Worm (Caenorhabditis elegans) whole organism, young adult: ENCODE results near the gene nhr-115.

Source experiments
- B0035.1 ChIP-seq: sonication (generic microtip); optimal IDR thresholded peaks from 2 replicates; lab custom pipeline; 2016; ENCODE audit warnings: missing genetic modification characterization, mild to moderate bottlenecking, missing compliant biosample characterization, missing genotype, missing genetic modification reagents
- B0336.3 ChIP-seq: fragments of 200-800 bp; sonication (Bioruptor generic); IDR thresholded peaks from 2 replicates; pipeline ENCODE4 v1.3.6; 2022; ENCODE audit warnings: missing genetic modification characterization, missing compliant biosample characterization
- C06A6.2 ChIP-seq: fragments of 200-800 bp; sonication (Bioruptor generic); conservative IDR thresholded peaks from 2 replicates; pipeline ENCODE4 v1.3.6; 2022; ENCODE audit warnings: missing genetic modification characterization, missing compliant biosample characterization
- F33H1.4 ChIP-seq: fragments of 200-800 bp; sonication (Bioruptor generic); IDR thresholded peaks from 2 replicates; pipeline ENCODE4 v1.3.6; 2022; ENCODE audit warnings: missing genetic modification reagents, missing genetic modification characterization, missing compliant biosample characterization
- Y53F4B.3 ChIP-seq: fragments of 200-800 bp; sonication (Bioruptor generic); IDR thresholded peaks from 2 replicates; pipeline ENCODE4 v1.3.6; 2022; ENCODE audit warnings: missing genetic modification reagents, missing genetic modification characterization, missing compliant biosample characterization
- Y56A3A.18 ChIP-seq: fragments of 200-800 bp; sonication (Bioruptor generic); IDR thresholded peaks from 2 replicates; pipeline ENCODE4 v1.3.6; 2022; ENCODE audit warnings: missing genetic modification reagents, missing genetic modification characterization, missing compliant biosample characterization
- Y67H2A.10 ChIP-seq: fragments of 200-800 bp; sonication (Bioruptor generic); conservative IDR thresholded peaks from 2 replicates; pipeline ENCODE4 v1.3.6; 2022; ENCODE audit warnings: missing genetic modification reagents, missing genetic modification characterization, missing compliant biosample characterization
- Y79H2A.3 ChIP-seq: fragments of 200-800 bp; sonication (Bioruptor generic); conservative IDR thresholded peaks from 2 replicates; pipeline ENCODE4 v1.3.6; 2022; ENCODE audit warnings: missing genetic modification reagents, missing genetic modification characterization, missing compliant biosample characterization
- Y95B8A.8 ChIP-seq: fragments of 200-800 bp; sonication (Bioruptor generic); IDR thresholded peaks from 2 replicates; pipeline ENCODE4 v1.3.6; 2022; ENCODE audit warnings: missing genetic modification reagents, missing genetic modification characterization, missing compliant biosample characterization
- akir-1 ChIP-seq: fragments of 200-800 bp; sonication (Bioruptor generic); optimal IDR thresholded peaks from 2 replicates; lab custom pipeline; 2018; ENCODE audit warnings: mild to moderate bottlenecking, missing genetic modification characterization, moderate library complexity, missing compliant biosample characterization
- aptf-3 ChIP-seq: fragments of 200-800 bp; sonication (Bioruptor generic); IDR thresholded peaks from 2 replicates; pipeline ENCODE4 v1.3.6; 2022; ENCODE audit warnings: missing genetic modification characterization, missing compliant biosample characterization
- atf-7 ChIP-seq: sonication (generic microtip); optimal IDR thresholded peaks from 2 replicates; lab custom pipeline; 2017; ENCODE audit warnings: mild to moderate bottlenecking, missing genetic modification characterization, missing compliant biosample characterization
- attf-6 ChIP-seq: fragments of 200-800 bp; sonication (Bioruptor generic); IDR thresholded peaks from 2 replicates; pipeline ENCODE4 v1.3.6; 2022; ENCODE audit warnings: missing genetic modification reagents, missing genetic modification characterization, missing compliant biosample characterization
- bed-2 ChIP-seq: fragments of 200-800 bp; sonication (Bioruptor generic); IDR thresholded peaks from 2 replicates; pipeline ENCODE4 v1.3.6; 2022; ENCODE audit warnings: missing genetic modification reagents, missing genetic modification characterization, missing compliant biosample characterization
- cebp-1 ChIP-seq, 2 experiments: fragments of 200-800 bp in 1 of 2; sonication (Bioruptor generic) in 1 of 2; sonication (generic microtip) in 1 of 2; IDR thresholded peaks in 1 of 2; optimal IDR thresholded peaks in 1 of 2; 2 replicates each; pipeline versions ENCODE4 v1.3.6 to Lab custom; 2017 to 2022; ENCODE audit warnings: missing compliant biosample characterization in 2 of 2, missing genetic modification characterization in 2 of 2, mild to moderate bottlenecking in 1 of 2, missing genetic modification reagents in 1 of 2, moderate library complexity in 1 of 2
- ceh-91 ChIP-seq: fragments of 200-800 bp; sonication (Bioruptor generic); IDR thresholded peaks from 2 replicates; pipeline ENCODE4 v1.3.6; 2022; ENCODE audit warnings: missing genetic modification reagents, missing genetic modification characterization, missing compliant biosample characterization
- egl-44 ChIP-seq: fragments of 200-800 bp; sonication (Bioruptor generic); IDR thresholded peaks from 2 replicates; pipeline ENCODE4 v1.3.6; 2022; ENCODE audit warnings: missing genetic modification reagents, missing genetic modification characterization, missing compliant biosample characterization
- hlh-26 ChIP-seq: fragments of 200-800 bp; sonication (Bioruptor generic); conservative IDR thresholded peaks from 2 replicates; pipeline ENCODE4 v1.3.6; 2022; ENCODE audit warnings: missing genetic modification reagents, missing genetic modification characterization, missing compliant biosample characterization
- hmg-20 ChIP-seq: fragments of 200-800 bp; sonication (Bioruptor generic); IDR thresholded peaks from 2 replicates; pipeline ENCODE4 v1.3.6; 2022; ENCODE audit warnings: missing genetic modification reagents, missing genetic modification characterization, missing compliant biosample characterization
- hsf-1 ChIP-seq: fragments of 200-800 bp; sonication (Bioruptor generic); IDR thresholded peaks from 2 replicates; pipeline ENCODE4 v1.3.6; 2022; ENCODE audit warnings: missing genetic modification reagents, missing genetic modification characterization, missing compliant biosample characterization
- let-607 ChIP-seq, 2 experiments: fragments of 200-800 bp in 1 of 2; sonication (Bioruptor generic) in 1 of 2; sonication (generic microtip) in 1 of 2; optimal IDR thresholded peaks; 2 replicates each; lab custom pipeline; 2016 to 2018; ENCODE audit warnings: mild to moderate bottlenecking in 2 of 2, missing compliant biosample characterization in 2 of 2, missing genetic modification characterization in 2 of 2, moderate library complexity in 2 of 2, missing genotype in 1 of 2
- lin-26 ChIP-seq: fragments of 200-800 bp; sonication (Bioruptor generic); IDR thresholded peaks from 2 replicates; pipeline ENCODE4 v1.3.6; 2022; ENCODE audit warnings: missing genetic modification reagents, missing genetic modification characterization, missing compliant biosample characterization
- lsy-27 ChIP-seq: sonication (generic microtip); optimal IDR thresholded peaks from 2 replicates; lab custom pipeline; 2017; ENCODE audit warnings: missing genetic modification characterization, mild to moderate bottlenecking, missing compliant biosample characterization, antibody characterized with exemption, missing genotype, borderline replicate concordance; ENCODE audit not compliant: insufficient read depth
- madf-10 ChIP-seq: sonication (generic microtip); optimal IDR thresholded peaks from 2 replicates; lab custom pipeline; 2016; ENCODE audit warnings: mild to moderate bottlenecking, missing genetic modification characterization, missing compliant biosample characterization
- madf-6 ChIP-seq: fragments of 200-800 bp; sonication (Bioruptor generic); IDR thresholded peaks from 2 replicates; pipeline ENCODE4 v1.3.6; 2022; ENCODE audit warnings: missing genetic modification reagents, missing genetic modification characterization, missing compliant biosample characterization
- mcd-1 ChIP-seq: fragments of 200-800 bp; sonication (Bioruptor generic); IDR thresholded peaks from 2 replicates; pipeline ENCODE4 v1.3.6; 2022; ENCODE audit warnings: missing genetic modification reagents, missing genetic modification characterization, missing compliant biosample characterization
- nfya-1 ChIP-seq: sonication (generic microtip); optimal IDR thresholded peaks from 2 replicates; lab custom pipeline; 2017; ENCODE audit warnings: antibody characterized with exemption, missing compliant biosample characterization, missing genetic modification characterization, borderline replicate concordance; ENCODE audit not compliant: insufficient read depth
- nfyb-1 ChIP-seq: fragments of 200-800 bp; sonication (Bioruptor generic); IDR thresholded peaks from 2 replicates; pipeline ENCODE4 v1.3.6; 2022; ENCODE audit warnings: missing genetic modification reagents, missing genetic modification characterization, missing compliant biosample characterization
- nhr-80 ChIP-seq: sonication (generic microtip); optimal IDR thresholded peaks from 2 replicates; lab custom pipeline; 2016; ENCODE audit warnings: missing genetic modification characterization, missing compliant biosample characterization
- nhr-90 ChIP-seq: sonication (generic microtip); optimal IDR thresholded peaks from 2 replicates; lab custom pipeline; 2016; ENCODE audit warnings: missing genotype, mild to moderate bottlenecking, missing genetic modification characterization, missing compliant biosample characterization
- rec-8 ChIP-seq, 2 experiments: sonication (generic microtip); optimal IDR thresholded peaks; 2 replicates each; lab custom pipeline; 2016; ENCODE audit warnings: mild to moderate bottlenecking in 2 of 2, missing genetic modification characterization in 2 of 2, missing genetic modification reagents in 2 of 2, missing genotype in 2 of 2, missing biosample characterization in 1 of 2, missing compliant biosample characterization in 1 of 2, moderate library complexity in 1 of 2
- rpc-1 ChIP-seq, 2 experiments: fragments of 150-350 bp in 1 of 2; sonication (generic microtip) in 1 of 2; optimal IDR thresholded peaks; 2 replicates each; lab custom pipeline; 2014 to 2018; ENCODE audit warnings: missing biosample characterization in 1 of 2, missing genetic modification characterization in 1 of 2, missing genetic modification reagents in 1 of 2, missing genotype in 1 of 2
- sdz-38 ChIP-seq: sonication (generic microtip); optimal IDR thresholded peaks from 2 replicates; lab custom pipeline; 2016; ENCODE audit warnings: missing genotype, missing genetic modification characterization, missing compliant biosample characterization
- snpc-1.1 ChIP-seq: sonication (generic microtip); optimal IDR thresholded peaks from 2 replicates; lab custom pipeline; 2017; ENCODE audit warnings: missing genetic modification characterization, mild to moderate bottlenecking, missing compliant biosample characterization, antibody characterized with exemption, moderate library complexity, missing genotype, missing genetic modification reagents; ENCODE audit not compliant: insufficient read depth
- tbp1 ChIP-seq: fragments of 200-800 bp; sonication (Bioruptor generic); optimal IDR thresholded peaks from 2 replicates; lab custom pipeline; 2018; ENCODE audit warnings: mild to moderate bottlenecking, missing genetic modification characterization, missing compliant biosample characterization
- tlf-1 ChIP-seq: fragments of 200-800 bp; sonication (Bioruptor generic); optimal IDR thresholded peaks from 2 replicates; lab custom pipeline; 2018; ENCODE audit warnings: mild to moderate bottlenecking, missing genetic modification characterization, missing compliant biosample characterization
- unc-62 ChIP-seq: fragments of 150-350 bp; optimal IDR thresholded peaks from 2 replicates; lab custom pipeline; 2014; ENCODE audit warnings: missing biosample characterization, missing genetic modification reagents, missing genetic modification characterization
- zim-3 ChIP-seq: sonication (generic microtip); optimal IDR thresholded peaks from 2 replicates; lab custom pipeline; 2017; ENCODE audit warnings: mild to moderate bottlenecking, missing genetic modification characterization, moderate library complexity, missing compliant biosample characterization
- ztf-22 ChIP-seq: fragments of 200-800 bp; sonication (Bioruptor generic); optimal IDR thresholded peaks from 2 replicates; lab custom pipeline; 2018; ENCODE audit warnings: mild to moderate bottlenecking, missing genetic modification characterization, moderate library complexity, missing compliant biosample characterization
- ztf-28 ChIP-seq: fragments of 200-800 bp; sonication (Bioruptor generic); IDR thresholded peaks from 2 replicates; pipeline ENCODE4 v1.3.6; 2022; ENCODE audit warnings: missing genetic modification reagents, missing genetic modification characterization, missing compliant biosample characterization

The nhr-115 gene

ce11 chrV:2294577-2294976 is 2.2 kb downstream of the nhr-115 start, which contains the start of gene nhr-226:
TSS of gene nhr-226 (plus strand) at chrV:2294877.
- TF ChIP-seq nhr-80 (tag; lab: Kevin White, UChicago): peak; percentile 43
- no peak for TF ChIP-seq Y95B8A.8

- TF ChIP-seq F33H1.4 (GFP tag; lab: Robert Waterston, UW): no peak
- no peak for TF ChIP-seq B0336.3 (GFP tag; lab: Robert Waterston, UW)
- no peak for TF ChIP-seq ceh-91 (GFP tag; lab: Robert Waterston, UW)
- no peak for TF ChIP-seq madf-6 (GFP tag; lab: Robert Waterston, UW)
- no peak for TF ChIP-seq hlh-26 (GFP tag; lab: Robert Waterston, UW)
- no peak for TF ChIP-seq akir-1 (GFP tag; lab: Kevin White, UChicago)
- TF ChIP-seq hmg-20: no peak
- TF ChIP-seq, all 124 proteins: peak for 0
These were observed 8.6 kb downstream of the nhr-115 start, which contains the start of gene Y19D10B.8 for ce11 chrV:2300905-2301304. TSS of gene Y19D10B.8 (minus strand) at chrV:2301005.

DNA sequence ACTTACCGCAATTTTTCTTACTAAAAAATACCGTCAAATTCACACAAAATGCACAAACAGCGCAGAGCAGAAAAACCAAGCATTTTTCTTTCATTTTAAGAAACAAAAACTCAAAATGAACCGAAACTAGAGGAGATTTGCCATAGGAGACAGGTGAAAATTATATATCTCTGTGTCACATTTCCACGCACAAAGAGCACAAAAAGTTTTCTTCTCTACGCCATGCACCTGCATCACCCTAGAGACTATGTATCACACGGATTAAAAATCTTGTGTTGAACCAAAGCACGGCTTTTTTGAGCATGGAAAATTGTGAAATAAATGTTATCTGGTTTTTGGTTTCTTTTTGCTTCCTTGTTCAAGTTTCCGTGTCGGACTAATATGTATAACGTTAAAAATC is 11.4 kb downstream of the nhr-115 start, which contains the start of gene irld-15:
irld-15 (minus strand) TSS at position 101 of the 400 bp plus-strand sequence.
- TF ChIP-seq atf-7 (tag; lab: Kevin White, UChicago) (no peak), ceh-91 (GFP tag; lab: Robert Waterston, UW) (no peak), Y56A3A.18 (no peak), mcd-1 (GFP tag; lab: Robert Waterston, UW) (no peak), C06A6.2 (no peak)
- TF ChIP-seq, all 124 proteins: peak for 0

ce11 chrV:2306383-2306782 is 14.0 kb downstream of the nhr-115 start:
- no peak for TF ChIP-seq Y67H2A.10
- no peak for TF ChIP-seq sdz-38 (tag; lab: Kevin White, UChicago)
- no peak for TF ChIP-seq F33H1.4 (GFP tag; lab: Robert Waterston, UW)
- TF ChIP-seq hsf-1 (GFP tag; lab: Robert Waterston, UW): no peak
- TF ChIP-seq lsy-27 (tag; lab: Kevin White, UChicago): no peak
- no peak for TF ChIP-seq Y79H2A.3 (GFP tag; lab: Robert Waterston, UW)
- no peak for TF ChIP-seq ztf-28 (GFP tag; lab: Robert Waterston, UW)
- no peak for TF ChIP-seq nfya-1
- TF ChIP-seq attf-6: no peak
- TF ChIP-seq B0035.1 (tag; lab: Kevin White, UChicago): no peak
- TF ChIP-seq bed-2 (GFP tag; lab: Robert Waterston, UW): no peak
- no peak for TF ChIP-seq rec-8 (tag; optimal IDR thresholded peaks at IDR 0.05; lab: Kevin White, UChicago)
- no peak for TF ChIP-seq aptf-3 (GFP tag; lab: Robert Waterston, UW)
- no peak for TF ChIP-seq zim-3 (tag; lab: Kevin White, UChicago)
- no peak for TF ChIP-seq mcd-1 (GFP tag; lab: Robert Waterston, UW)
- no peak for TF ChIP-seq cebp-1 (GFP tag; IDR thresholded peaks at IDR 0.05; lab: Robert Waterston, UW)
- TF ChIP-seq cebp-1 (tag; optimal IDR thresholded peaks at IDR 0.05; lab: Kevin White, UChicago): no peak
- TF ChIP-seq nfyb-1 (GFP tag; lab: Robert Waterston, UW): no peak
- no peak for TF ChIP-seq tlf-1 (GFP tag; lab: Kevin White, UChicago)

DNA sequence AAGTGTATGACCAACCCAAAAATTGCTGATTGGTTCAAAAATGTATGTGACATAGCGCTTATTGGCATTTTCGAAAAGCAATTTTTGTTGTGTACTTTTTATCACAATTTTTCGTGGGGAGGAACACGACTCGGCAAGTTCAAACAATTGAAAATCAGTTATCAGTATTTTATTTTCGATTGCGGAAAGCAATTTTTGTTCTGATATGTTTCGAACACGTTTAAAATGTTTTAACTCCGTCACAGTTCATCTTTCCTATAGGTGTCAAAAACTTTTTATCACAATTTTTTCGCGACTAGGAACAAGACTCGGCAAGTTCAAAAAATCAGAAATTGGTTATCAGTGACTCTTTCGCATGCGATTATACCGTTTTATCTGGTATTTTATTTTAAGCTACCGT is 15.9 kb downstream of the nhr-115 start:
- TF ChIP-seq rpc-1 (optimal IDR thresholded peaks at IDR 0.05; lab: Kevin White, UChicago): no peak
- no peak for TF ChIP-seq rpc-1 (tag; optimal IDR thresholded peaks at IDR 0.05; lab: Kevin White, UChicago)
- TF ChIP-seq let-607 (tag; optimal IDR thresholded peaks at IDR 0.05; lab: Kevin White, UChicago): peak; percentile 70 to 82
- no peak for TF ChIP-seq Y53F4B.3
- peak; percentile 99 for TF ChIP-seq nhr-80 (tag; lab: Kevin White, UChicago)
- TF ChIP-seq unc-62 (GFP tag; lab: Kevin White, UChicago): peak; percentile 10
- no peak for TF ChIP-seq snpc-1.1 (tag; lab: Kevin White, UChicago)
- TF ChIP-seq egl-44 (GFP tag; lab: Robert Waterston, UW): 0 out of 2 replicates have a peak, but pooled peaks have one; percentile 36
- TF ChIP-seq nhr-90: peak; percentile 57
- TF ChIP-seq nfyb-1 (GFP tag; lab: Robert Waterston, UW): peak; percentile 72
- peak; percentile 82 for TF ChIP-seq atf-7 (tag; lab: Kevin White, UChicago)
- peak; percentile 31 for TF ChIP-seq tlf-1 (GFP tag; lab: Kevin White, UChicago)
- TF ChIP-seq lin-26 (GFP tag; lab: Robert Waterston, UW): no peak
- peak; percentile 41 for TF ChIP-seq madf-10 (tag; lab: Kevin White, UChicago)
- peak; percentile 43 for TF ChIP-seq tbp1 (GFP tag; lab: Kevin White, UChicago)
- peak; percentile 65 for TF ChIP-seq ztf-22 (GFP tag; lab: Kevin White, UChicago)
